Fruit fly (Drosophila melanogaster): Measurements from ENCODE around the gene Irk3.

Irk3 gene

dm6 chr2L:18687827-18688226 is 25.7 kb downstream of the Irk3 start (continued):
- no peak for TF ChIP-seq CG33557 (GFP tag; optimal IDR thresholded peaks at IDR 0.05)
- TF ChIP-seq Fer1 (GFP tag; optimal IDR thresholded peaks at IDR 0.05): no peak
- TF ChIP-seq Med (GFP tag): peak; percentile 20
- no peak for TF ChIP-seq CG12299 (tag; optimal IDR thresholded peaks at IDR 0.05)
- TF ChIP-seq pzg (GFP tag; optimal IDR thresholded peaks at IDR 0.05): no peak
- no peak for TF ChIP-seq CG5180 (GFP tag; optimal IDR thresholded peaks at IDR 0.05)
- no peak for TF ChIP-seq pfk (GFP tag; optimal IDR thresholded peaks at IDR 0.05)
- no peak for TF ChIP-seq fru (optimal IDR thresholded peaks at IDR 0.05)
- TF ChIP-seq Opbp (GFP tag; IDR thresholded peaks at IDR 0.05; ENCODE audit: partially characterized antibody): 0 out of 3 replicates have a peak, but pooled peaks have one; percentile 11
- no peak for TF ChIP-seq dmrt11E (tag; optimal IDR thresholded peaks at IDR 0.05)
- no peak for TF ChIP-seq org-1 (GFP tag; optimal IDR thresholded peaks at IDR 0.05)

- TF ChIP-seq ase (GFP tag; IDR thresholded peaks at IDR 0.05) (no peak), CG8924 (tag; optimal IDR thresholded peaks at IDR 0.05) (no peak), gfzf (GFP tag; optimal IDR thresholded peaks at IDR 0.05) (peak; percentile 77), HmgZ (tag; optimal IDR thresholded peaks at IDR 0.05) (peak; percentile 38), dmrt99B (tag; optimal IDR thresholded peaks at IDR 0.05) (no peak), MBD-R2 (GFP tag; IDR thresholded peaks at IDR 0.05) (peak; percentile 82), peb (GFP tag; IDR thresholded peaks at IDR 0.05) (no peak), oc (tag; optimal IDR thresholded peaks at IDR 0.05) (no peak), CG12155 (GFP tag; optimal IDR thresholded peaks at IDR 0.05) (no peak), CG13624 (GFP tag; optimal IDR thresholded peaks at IDR 0.05) (no peak), eyg (GFP tag; optimal IDR thresholded peaks at IDR 0.05) (no peak), CG6175 (GFP tag; IDR thresholded peaks at IDR 0.05) (no peak), lmd (GFP tag; IDR thresholded peaks at IDR 0.05) (no peak), pho (GFP tag; optimal IDR thresholded peaks at IDR 0.05) (no peak), sug (tag; optimal IDR thresholded peaks at IDR 0.05) (no peak), ham (GFP tag; IDR thresholded peaks at IDR 0.05) (no peak), Bdp1 (GFP tag; optimal IDR thresholded peaks at IDR 0.05) (peak; percentile 2), dpn (GFP tag; optimal IDR thresholded peaks at IDR 0.05) (no peak), eve (GFP tag; optimal IDR thresholded peaks at IDR 0.05) (no peak), CG10147 (GFP tag; optimal IDR thresholded peaks at IDR 0.05) (no peak), stwl (tag; optimal IDR thresholded peaks at IDR 0.05) (peak; percentile 92), psq (GFP tag; optimal IDR thresholded peaks at IDR 0.05) (no peak), fd96Cb (tag; optimal IDR thresholded peaks at IDR 0.05) (no peak), CG12769 (tag; optimal IDR thresholded peaks at IDR 0.05) (no peak), nmo (GFP tag; optimal IDR thresholded peaks at IDR 0.05) (peak; percentile 24), CG33213 (GFP tag; optimal IDR thresholded peaks at IDR 0.05) (no peak), CG1603 (tag; optimal IDR thresholded peaks at IDR 0.05) (peak; percentile 53), CG3726 (GFP tag; IDR thresholded peaks at IDR 0.05) (no peak), pros (GFP tag; optimal IDR thresholded peaks at IDR 0.05) (no peak), wdn (GFP tag; IDR thresholded peaks at IDR 0.05) (no peak), MTF-1 (GFP tag; optimal IDR thresholded peaks at IDR 0.05; ENCODE audit: borderline replicate concordance) (no peak), CG7372 (GFP tag; IDR thresholded peaks at IDR 0.05) (no peak), crp (GFP tag; optimal IDR thresholded peaks at IDR 0.05) (peak in 1 of 2 experiments; percentile 78), CG4282 (GFP tag; optimal IDR thresholded peaks at IDR 0.05) (no peak), CG17912 (GFP tag; optimal IDR thresholded peaks at IDR 0.05) (no peak), CG3995 (GFP tag; optimal IDR thresholded peaks at IDR 0.05) (peak; percentile 24), Fer1 (GFP tag; optimal IDR thresholded peaks at IDR 0.05) (peak; percentile 24), CG9797 (GFP tag; optimal IDR thresholded peaks at IDR 0.05) (peak; percentile 60), CG9932 (GFP tag; IDR thresholded peaks at IDR 0.05) (0 out of 2 replicates have a peak, but pooled peaks have one; percentile 8), Chrac-16 (GFP tag; optimal IDR thresholded peaks at IDR 0.05) (no peak)
Observed at dm6 chr2L:18681903-18682302, 31.6 kb downstream of the Irk3 start, which contains the start of gene tos. Gene tos, minus strand, starts transcription at chr2L:18682075.

All from whole organism, embryonic.